Fruit fly (Drosophila melanogaster) whole organism, embryonic: ENCODE measurements around the gene Eip93F.

ENCODE experiments used
- Asciz ChIP-seq: fragments of 200-800 bp; sonication (Bioruptor generic); optimal IDR thresholded peaks from 2 replicates; lab custom pipeline; 2017; ENCODE audit warnings: missing biosample characterization, mild to moderate bottlenecking, missing genetic modification characterization, missing genetic modification reagents
- CG10979 ChIP-seq: fragments of 200-800 bp; sonication (Bioruptor generic); optimal IDR thresholded peaks from 2 replicates; lab custom pipeline; 2018; ENCODE audit warnings: missing biosample characterization, mild to moderate bottlenecking, missing genetic modification characterization, moderate library complexity
- CG11504 ChIP-seq: fragments of 200-800 bp; sonication (Bioruptor generic); optimal IDR thresholded peaks from 3 replicates; lab custom pipeline; 2019; ENCODE audit warnings: missing biosample characterization, mild to moderate bottlenecking, missing genetic modification characterization, moderate library complexity
- CG12219 ChIP-seq: fragments of 200-800 bp; sonication (Bioruptor generic); optimal IDR thresholded peaks from 3 replicates; lab custom pipeline; 2018; ENCODE audit warnings: missing biosample characterization, mild to moderate bottlenecking, missing genetic modification characterization
- CG12236 ChIP-seq: fragments of 200-800 bp; sonication (Bioruptor generic); optimal IDR thresholded peaks from 2 replicates; lab custom pipeline; 2016; ENCODE audit warnings: missing biosample characterization, missing genetic modification characterization
- CG13296 ChIP-seq: fragments of 200-800 bp; sonication (Bioruptor generic); optimal IDR thresholded peaks from 3 replicates; lab custom pipeline; 2018; ENCODE audit warnings: missing biosample characterization, mild to moderate bottlenecking, missing genetic modification characterization
- CG14667 ChIP-seq: fragments of 200-800 bp; sonication (Bioruptor generic); IDR thresholded peaks from 2 replicates; pipeline ENCODE4 v1.3.6; 2022; ENCODE audit warnings: missing biosample characterization, missing genetic modification characterization
- CG15479 ChIP-seq: fragments of 200-800 bp; sonication (Bioruptor generic); optimal IDR thresholded peaks from 3 replicates; lab custom pipeline; 2019; ENCODE audit warnings: missing biosample characterization, mild to moderate bottlenecking, missing genetic modification characterization, moderate library complexity
- CG15514 ChIP-seq: fragments of 200-800 bp; sonication (Bioruptor generic); optimal IDR thresholded peaks from 3 replicates; lab custom pipeline; 2017; ENCODE audit warnings: missing biosample characterization, missing genetic modification characterization, mild to moderate bottlenecking, moderate library complexity, missing genetic modification reagents
- CG1603 ChIP-seq: fragments of 200-800 bp; sonication (Bioruptor generic); optimal IDR thresholded peaks from 2 replicates; lab custom pipeline; 2019; ENCODE audit warnings: missing biosample characterization, mild to moderate bottlenecking, missing genetic modification characterization, moderate library complexity
- CG17361 ChIP-seq: fragments of 200-800 bp; sonication (Bioruptor generic); IDR thresholded peaks from 3 replicates; pipeline ENCODE4 v1.3.6; 2022; ENCODE audit warnings: missing biosample characterization, missing genetic modification characterization
- CG17829 ChIP-seq: fragments of 200-800 bp; optimal IDR thresholded peaks from 2 replicates; lab custom pipeline; 2019; ENCODE audit warnings: missing biosample characterization, mild to moderate bottlenecking, missing genetic modification characterization, moderate library complexity
- CG17912 ChIP-seq: fragments of 200-800 bp; sonication (Bioruptor generic); optimal IDR thresholded peaks from 2 replicates; lab custom pipeline; 2018; ENCODE audit warnings: missing biosample characterization, mild to moderate bottlenecking, missing genetic modification characterization
- CG18599 ChIP-seq: fragments of 200-800 bp; sonication (Bioruptor generic); optimal IDR thresholded peaks from 3 replicates; lab custom pipeline; 2017; ENCODE audit warnings: missing biosample characterization, missing genetic modification characterization, mild to moderate bottlenecking, moderate library complexity, missing genetic modification reagents
- CG3065 ChIP-seq: fragments of 200-800 bp; sonication (Bioruptor generic); optimal IDR thresholded peaks from 2 replicates; lab custom pipeline; 2016; ENCODE audit warnings: missing biosample characterization, missing genetic modification characterization
- CG31224 ChIP-seq: fragments of 200-800 bp; sonication (Bioruptor generic); IDR thresholded peaks from 2 replicates; pipeline ENCODE4 v1.3.6; 2022; ENCODE audit warnings: missing biosample characterization, missing genetic modification characterization
- CG32532 ChIP-seq: fragments of 200-800 bp; sonication (Bioruptor generic); IDR thresholded peaks from 2 replicates; pipeline ENCODE4 v1.3.6; 2022; ENCODE audit warnings: missing biosample characterization, missing genetic modification characterization
- CG34376 ChIP-seq: fragments of 200-800 bp; sonication (Bioruptor generic); optimal IDR thresholded peaks from 2 replicates; lab custom pipeline; 2018; ENCODE audit warnings: missing biosample characterization, mild to moderate bottlenecking, missing genetic modification characterization
- CG3726 ChIP-seq: fragments of 200-800 bp; sonication (Bioruptor generic); IDR thresholded peaks from 3 replicates; pipeline ENCODE4, ENCODE4 v1.3.6; 2022; ENCODE audit warnings: missing biosample characterization, missing genetic modification characterization
- CG3838 ChIP-seq: fragments of 200-800 bp; sonication (Bioruptor generic); optimal IDR thresholded peaks from 3 replicates; lab custom pipeline; 2016; ENCODE audit warnings: missing biosample characterization, missing genetic modification characterization
- CG4424 ChIP-seq: fragments of 200-800 bp; sonication (Bioruptor generic); optimal IDR thresholded peaks from 3 replicates; lab custom pipeline; 2016; ENCODE audit warnings: missing biosample characterization, missing genetic modification characterization
- CG6689 ChIP-seq: fragments of 200-800 bp; sonication (Bioruptor generic); IDR thresholded peaks from 2 replicates; pipeline ENCODE4 v1.3.6; 2022; ENCODE audit warnings: missing biosample characterization, missing genetic modification characterization
- CG7357 ChIP-seq: fragments of 200-800 bp; sonication (Bioruptor generic); IDR thresholded peaks from 3 replicates; pipeline ENCODE4 v1.3.6; 2022; ENCODE audit warnings: missing biosample characterization, missing genetic modification characterization
- CG7556 ChIP-seq: fragments of 200-800 bp; sonication (Bioruptor generic); optimal IDR thresholded peaks from 2 replicates; lab custom pipeline; 2017; ENCODE audit warnings: missing biosample characterization, mild to moderate bottlenecking, missing genetic modification characterization
- CG8281 ChIP-seq: fragments of 200-800 bp; sonication (Bioruptor generic); optimal IDR thresholded peaks from 2 replicates; lab custom pipeline; 2018; ENCODE audit warnings: missing biosample characterization, mild to moderate bottlenecking, missing genetic modification characterization, moderate library complexity
- CG9797 ChIP-seq: fragments of 200-800 bp; sonication (Bioruptor generic); optimal IDR thresholded peaks from 3 replicates; lab custom pipeline; 2018; ENCODE audit warnings: missing biosample characterization, mild to moderate bottlenecking, missing genetic modification characterization
- CG9876 ChIP-seq: fragments of 200-800 bp; sonication (Bioruptor generic); optimal IDR thresholded peaks from 2 replicates; lab custom pipeline; 2016; ENCODE audit warnings: missing biosample characterization, missing genetic modification characterization
- CG9932 ChIP-seq: fragments of 200-800 bp; sonication (Bioruptor generic); IDR thresholded peaks from 2 replicates; pipeline ENCODE4 v1.3.6; 2022; ENCODE audit warnings: missing biosample characterization, missing genetic modification characterization
- CTCF ChIP-seq: fragments of 200-800 bp; sonication (Bioruptor generic); optimal IDR thresholded peaks from 2 replicates; lab custom pipeline; 2017; ENCODE audit warnings: missing biosample characterization, mild to moderate bottlenecking, missing genetic modification characterization, moderate library complexity
- D ChIP-seq, 2 experiments: fragments of 200-800 bp in 1 of 2; fragments of >200 bp in 1 of 2; sonication (Bioruptor generic) in 1 of 2; optimal IDR thresholded peaks; 2 replicates in 1 of 2; 3 replicates in 1 of 2; lab custom pipeline; 2017; ENCODE audit warnings: mild to moderate bottlenecking in 1 of 2, missing biosample characterization in 1 of 2, missing genetic modification characterization in 1 of 2, missing genetic modification reagents in 1 of 2
- Dbx ChIP-seq: fragments of 200-800 bp; sonication (Bioruptor generic); IDR thresholded peaks from 3 replicates; pipeline ENCODE4 v1.3.6; 2022; ENCODE audit warnings: missing biosample characterization, missing genetic modification characterization
- HLH54F ChIP-seq: fragments of 200-800 bp; sonication (Bioruptor generic); optimal IDR thresholded peaks from 3 replicates; lab custom pipeline; 2016; ENCODE audit warnings: missing biosample characterization, missing genetic modification characterization
- Hr39 ChIP-seq: fragments of >200 bp; optimal IDR thresholded peaks from 2 replicates; lab custom pipeline; 2017
- MBD-R2 ChIP-seq: fragments of 200-800 bp; sonication (Bioruptor generic); IDR thresholded peaks from 2 replicates; pipeline ENCODE4 v1.3.6; 2022; ENCODE audit warnings: missing biosample characterization, missing genetic modification characterization
- MESR4 ChIP-seq: fragments of 200-800 bp; sonication (Bioruptor generic); optimal IDR thresholded peaks from 2 replicates; lab custom pipeline; 2018; ENCODE audit warnings: missing biosample characterization, mild to moderate bottlenecking, missing genetic modification characterization, moderate library complexity
- Med ChIP-seq: fragments of 200-800 bp; sonication (Bioruptor generic); peaks from one replicate; lab custom pipeline; 2016; ENCODE audit warnings: missing biosample characterization, missing genetic modification characterization, mild to moderate bottlenecking, inconsistent platforms, moderate library complexity
- Mrtf ChIP-seq: fragments of 200-800 bp; sonication (Bioruptor generic); IDR thresholded peaks from 3 replicates; pipeline ENCODE4 v1.3.6; 2022; ENCODE audit warnings: missing biosample characterization, missing genetic modification characterization
- Oaz ChIP-seq: fragments of 200-800 bp; sonication (Bioruptor generic); IDR thresholded peaks from 2 replicates; pipeline ENCODE4 v1.3.6; 2022; ENCODE audit warnings: missing biosample characterization, missing genetic modification characterization
- abd-A ChIP-seq: fragments of 200-800 bp; sonication (Bioruptor generic); optimal IDR thresholded peaks from 3 replicates; lab custom pipeline; 2019; ENCODE audit warnings: missing biosample characterization, mild to moderate bottlenecking, missing genetic modification characterization, moderate library complexity
- ash1 ChIP-seq: fragments of 200-800 bp; sonication (Bioruptor generic); optimal IDR thresholded peaks from 2 replicates; lab custom pipeline; 2018; ENCODE audit warnings: missing biosample characterization, mild to moderate bottlenecking, missing genetic modification characterization
- cg ChIP-seq: fragments of 200-800 bp; sonication (Bioruptor generic); optimal IDR thresholded peaks from 3 replicates; lab custom pipeline; 2019; ENCODE audit warnings: missing biosample characterization, mild to moderate bottlenecking, missing genetic modification characterization, moderate library complexity
- dpn ChIP-seq, 2 experiments: fragments of 200-800 bp; sonication (Bioruptor generic); optimal IDR thresholded peaks; 3 replicates each; lab custom pipeline; 2016; ENCODE audit warnings: missing biosample characterization in 2 of 2, missing genetic modification characterization in 2 of 2
- exex ChIP-seq: fragments of 200-800 bp; sonication (Bioruptor generic); optimal IDR thresholded peaks from 4 replicates; lab custom pipeline; 2018; ENCODE audit warnings: missing biosample characterization, mild to moderate bottlenecking, missing genetic modification characterization, moderate library complexity
- fu2 ChIP-seq: fragments of 200-800 bp; sonication (Bioruptor generic); optimal IDR thresholded peaks from 2 replicates; lab custom pipeline; 2016; ENCODE audit warnings: missing biosample characterization, missing genetic modification characterization
- gsb-n ChIP-seq: fragments of 200-800 bp; sonication (Bioruptor generic); optimal IDR thresholded peaks from 3 replicates; lab custom pipeline; 2018; ENCODE audit warnings: missing biosample characterization, mild to moderate bottlenecking, missing genetic modification characterization
- lilli ChIP-seq: fragments of 200-800 bp; sonication (Bioruptor generic); optimal IDR thresholded peaks from 3 replicates; lab custom pipeline; 2016; ENCODE audit warnings: missing biosample characterization, missing genetic modification characterization
- psq ChIP-seq: fragments of 200-800 bp; sonication (Bioruptor generic); optimal IDR thresholded peaks from 2 replicates; lab custom pipeline; 2017; ENCODE audit warnings: missing biosample characterization, missing genetic modification characterization
- sima ChIP-seq: fragments of 200-800 bp; sonication (Bioruptor generic); optimal IDR thresholded peaks from 2 replicates; lab custom pipeline; 2016; ENCODE audit warnings: missing biosample characterization, missing genetic modification characterization
- sqz ChIP-seq: fragments of 200-800 bp; sonication (Bioruptor generic); optimal IDR thresholded peaks from 3 replicates; lab custom pipeline; 2018; ENCODE audit warnings: missing biosample characterization, mild to moderate bottlenecking, missing genetic modification characterization
- wek ChIP-seq: fragments of 200-800 bp; sonication (Bioruptor generic); optimal IDR thresholded peaks from 3 replicates; lab custom pipeline; 2018; ENCODE audit warnings: missing biosample characterization, mild to moderate bottlenecking, missing genetic modification characterization, moderate library complexity

The Eip93F gene

dm6 chr3R:22041625-22042282, 92.8 kb downstream of the Eip93F start, which contains the start of gene how (continued):
- peak; percentile 9 for TF ChIP-seq Asciz (GFP tag; lab: Kevin White, UChicago)
- peak; percentile 78 for TF ChIP-seq CG1603 (tag; lab: Kevin White, UChicago)
- TF ChIP-seq Hr39 (lab: Kevin White, UChicago) = no peak
- no peak for TF ChIP-seq CG7357 (GFP tag; lab: Robert Waterston, UW)
- peak; percentile 43 for TF ChIP-seq sqz
- no peak for TF ChIP-seq gsb-n (tag; lab: Kevin White, UChicago)
- TF ChIP-seq cg (GFP tag; lab: Kevin White, UChicago) = no peak
- no peak for TF ChIP-seq CG12236 (GFP tag; lab: Kevin White, UChicago)
- no peak for TF ChIP-seq CG3838 (GFP tag; lab: Kevin White, UChicago)
- no peak for TF ChIP-seq CG17912 (GFP tag; lab: Kevin White, UChicago)
- TF ChIP-seq CG11504 (tag; lab: Kevin White, UChicago) = peak; percentile 40
- TF ChIP-seq CG15514 (GFP tag; lab: Kevin White, UChicago) = peak; percentile 15
- peak; percentile 33 for TF ChIP-seq abd-A (tag; lab: Kevin White, UChicago)
- no peak for TF ChIP-seq MESR4
- no peak for TF ChIP-seq CG14667 (GFP tag; lab: Robert Waterston, UW)
- no peak for TF ChIP-seq D (optimal IDR thresholded peaks at IDR 0.05; lab: Kevin White, UChicago)
- no peak for TF ChIP-seq D (GFP tag; optimal IDR thresholded peaks at IDR 0.05; lab: Kevin White, UChicago)
- TF ChIP-seq CG34376 = peak; percentile 11
- TF ChIP-seq CG4424 (GFP tag; lab: Kevin White, UChicago) = peak; percentile 28
- TF ChIP-seq CG12219 = peak; percentile 17
- peak; percentile 8 for TF ChIP-seq CG13296
- no peak for TF ChIP-seq sima
- TF ChIP-seq CG32532 = 0 out of 2 replicates have a peak, but pooled peaks have one; percentile 5
- TF ChIP-seq MBD-R2 (GFP tag; lab: Robert Waterston, UW) = peak; percentile 57
- TF ChIP-seq psq = peak; percentile 7
- peak; percentile 2 for TF ChIP-seq CG7556 (GFP tag; lab: Kevin White, UChicago)
- no peak for TF ChIP-seq CG8281 (tag; lab: Kevin White, UChicago)
- TF ChIP-seq dpn (GFP tag; optimal IDR thresholded peaks at IDR 0.05; lab: Kevin White, UChicago) = peak in 1 of 2 experiments; percentile 30
- TF ChIP-seq CTCF = peak; percentile 29
- no peak for TF ChIP-seq CG3065
- TF ChIP-seq CG3726 (GFP tag; lab: Robert Waterston, UW) = no peak
- peak; percentile 100 for TF ChIP-seq CG6689 (GFP tag; lab: Robert Waterston, UW)
- TF ChIP-seq CG18599 = peak; percentile 31
- TF ChIP-seq fu2 = peak; percentile 3
- peak; percentile 34 for TF ChIP-seq CG17829 (tag; lab: Kevin White, UChicago)
- peak; percentile 84 for TF ChIP-seq Med
- TF ChIP-seq CG9876 (GFP tag; lab: Kevin White, UChicago) = no peak
- peak; percentile 14 for TF ChIP-seq CG10979 (tag; lab: Kevin White, UChicago)
- TF ChIP-seq Oaz (GFP tag; lab: Robert Waterston, UW) = no peak
- TF ChIP-seq CG9932 (GFP tag; lab: Robert Waterston, UW) = peak; percentile 39; the same call in 1 of the 2 replicates
- TF ChIP-seq wek (GFP tag; lab: Kevin White, UChicago) = no peak
- TF ChIP-seq exex (tag; lab: Kevin White, UChicago) = peak; percentile 18
- no peak for TF ChIP-seq ash1 (GFP tag; lab: Kevin White, UChicago)
- TF ChIP-seq CG15479 (GFP tag; lab: Kevin White, UChicago) = peak; percentile 74
- no peak for TF ChIP-seq Mrtf
- TF ChIP-seq HLH54F (GFP tag; lab: Kevin White, UChicago) = no peak
- 0 out of 3 replicates have a peak, but pooled peaks have one; percentile 24 for TF ChIP-seq CG17361
- peak; percentile 45 for TF ChIP-seq lilli (GFP tag; lab: Kevin White, UChicago)
- no peak for TF ChIP-seq CG31224 (GFP tag; lab: Robert Waterston, UW)
- TF ChIP-seq Dbx = no peak
- TF ChIP-seq CG9797 = peak; percentile 18
